Fruit fly (Drosophila melanogaster) whole organism, adult: Measurements from ENCODE around the gene Idh3a.

Source experiments
- CG11617 ChIP-seq: fragments of 200-800 bp; sonication (Bioruptor generic); optimal IDR thresholded peaks from 2 replicates; lab custom pipeline; 2017; ENCODE audit warnings: mild to moderate bottlenecking, missing biosample characterization, missing genetic modification reagents, missing genetic modification characterization
- CG12768 ChIP-seq: fragments of 200-800 bp; sonication (Bioruptor generic); optimal IDR thresholded peaks from 2 replicates; lab custom pipeline; 2017; ENCODE audit warnings: missing biosample characterization, missing genetic modification characterization, mild to moderate bottlenecking, moderate library complexity, missing genetic modification reagents
- CG14711 ChIP-seq: fragments of 200-800 bp; sonication (Bioruptor generic); optimal IDR thresholded peaks from 2 replicates; lab custom pipeline; 2018; ENCODE audit warnings: missing biosample characterization, mild to moderate bottlenecking, missing genetic modification characterization, moderate library complexity
- CG1620 ChIP-seq: fragments of 200-800 bp; sonication (Bioruptor generic); optimal IDR thresholded peaks from 2 replicates; lab custom pipeline; 2016; ENCODE audit warnings: missing biosample characterization, missing genetic modification characterization
- CG33017 ChIP-seq: fragments of 200-800 bp; sonication (Bioruptor generic); optimal IDR thresholded peaks from 2 replicates; lab custom pipeline; 2018; ENCODE audit warnings: missing biosample characterization, mild to moderate bottlenecking, missing genetic modification characterization, moderate library complexity
- CG5204 ChIP-seq: fragments of 200-800 bp; sonication (Bioruptor generic); optimal IDR thresholded peaks from 2 replicates; lab custom pipeline; 2016; ENCODE audit warnings: missing biosample characterization, missing genetic modification characterization
- CG7045 ChIP-seq: fragments of 200-800 bp; sonication (Bioruptor generic); optimal IDR thresholded peaks from 2 replicates; lab custom pipeline; 2017; ENCODE audit warnings: missing biosample characterization, mild to moderate bottlenecking, missing genetic modification characterization
- CG7101 ChIP-seq: fragments of 200-800 bp; sonication (Bioruptor generic); optimal IDR thresholded peaks from 2 replicates; lab custom pipeline; 2018; ENCODE audit warnings: missing biosample characterization, mild to moderate bottlenecking, missing genetic modification characterization, moderate library complexity
- Clk ChIP-seq: fragments of 200-800 bp; sonication (Bioruptor generic); optimal IDR thresholded peaks from 2 replicates; lab custom pipeline; 2017; ENCODE audit warnings: missing biosample characterization, missing genetic modification characterization
- Crg-1 ChIP-seq: fragments of 200-800 bp; sonication (Bioruptor generic); optimal IDR thresholded peaks from 2 replicates; lab custom pipeline; 2016; ENCODE audit warnings: missing biosample characterization, missing genetic modification characterization
- Hr96 ChIP-seq: fragments of 200-800 bp; sonication (Bioruptor generic); optimal IDR thresholded peaks from 2 replicates; lab custom pipeline; 2016; ENCODE audit warnings: missing biosample characterization, missing genetic modification characterization
- Mnt ChIP-seq: fragments of 200-800 bp; sonication (Bioruptor generic); optimal IDR thresholded peaks from 2 replicates; lab custom pipeline; 2016; ENCODE audit warnings: missing biosample characterization, mild to moderate bottlenecking, missing genetic modification characterization
- bab1 ChIP-seq: fragments of 200-800 bp; sonication (Bioruptor generic); optimal IDR thresholded peaks from 3 replicates; lab custom pipeline; 2019; ENCODE audit warnings: missing biosample characterization, mild to moderate bottlenecking, missing genetic modification characterization, moderate library complexity
- cic ChIP-seq: fragments of 200-800 bp; sonication (Bioruptor generic); optimal IDR thresholded peaks from 2 replicates; lab custom pipeline; 2017; ENCODE audit warnings: missing biosample characterization, mild to moderate bottlenecking, missing genetic modification characterization, moderate library complexity
- cnc ChIP-seq, 2 experiments: fragments of >200 bp; optimal IDR thresholded peaks; 2 replicates each; lab custom pipeline; 2017
- kay ChIP-seq: fragments of 200-800 bp; sonication (Bioruptor generic); peaks from one replicate; lab custom pipeline; 2016; ENCODE audit warnings: missing biosample characterization, missing genetic modification characterization, borderline replicate concordance
- ovo ChIP-seq: fragments of 200-800 bp; sonication (Bioruptor generic); optimal IDR thresholded peaks from 2 replicates; lab custom pipeline; 2016; ENCODE audit warnings: missing biosample characterization, missing genetic modification characterization
- pad ChIP-seq: fragments of 200-800 bp; sonication (Bioruptor generic); optimal IDR thresholded peaks from 3 replicates; lab custom pipeline; 2017; ENCODE audit warnings: missing biosample characterization, missing genetic modification characterization, mild to moderate bottlenecking, moderate library complexity, missing genetic modification reagents
- tj ChIP-seq: fragments of 200-800 bp; sonication (Bioruptor generic); optimal IDR thresholded peaks from 3 replicates; lab custom pipeline; 2017; ENCODE audit warnings: missing biosample characterization, mild to moderate bottlenecking, missing genetic modification characterization, moderate library complexity
- toe ChIP-seq: fragments of 200-800 bp; sonication (Bioruptor generic); optimal IDR thresholded peaks from 2 replicates; lab custom pipeline; 2016; ENCODE audit warnings: missing biosample characterization, missing genetic modification characterization

Idh3a gene

dm6 chrX:19535394-19535793, 13.8 kb upstream of the Idh3a start:
- no peak for TF ChIP-seq CG33017
- TF ChIP-seq ovo (GFP tag; lab: Kevin White, UChicago): no peak
- no peak for TF ChIP-seq Clk
- TF ChIP-seq CG1620 (GFP tag; lab: Kevin White, UChicago): no peak
- TF ChIP-seq Crg-1: no peak
- TF ChIP-seq kay (GFP tag; lab: Kevin White, UChicago): no peak
- TF ChIP-seq CG12768 (GFP tag; lab: Kevin White, UChicago): no peak
- no peak for TF ChIP-seq cnc (optimal IDR thresholded peaks at IDR 0.05; lab: Kevin White, UChicago)
- no peak for TF ChIP-seq CG7045 (GFP tag; lab: Kevin White, UChicago)
- no peak for TF ChIP-seq CG5204 (GFP tag; lab: Kevin White, UChicago)
- TF ChIP-seq pad (GFP tag; lab: Kevin White, UChicago): no peak
- TF ChIP-seq CG11617: no peak
- TF ChIP-seq Mnt (GFP tag; lab: Kevin White, UChicago): no peak
- no peak for TF ChIP-seq CG7101 (tag; lab: Kevin White, UChicago)
- no peak for TF ChIP-seq bab1
- no peak for TF ChIP-seq CG14711
- TF ChIP-seq tj (GFP tag; lab: Kevin White, UChicago): no peak
- no peak for TF ChIP-seq Hr96
- no peak for TF ChIP-seq toe
- no peak for TF ChIP-seq cic (GFP tag; lab: Kevin White, UChicago)

- no peak for TF ChIP-seq bab1
- no peak for TF ChIP-seq CG1620 (GFP tag; lab: Kevin White, UChicago)
- no peak for TF ChIP-seq CG11617
- no peak for TF ChIP-seq CG7101 (tag; lab: Kevin White, UChicago)
- no peak for TF ChIP-seq Crg-1
- TF ChIP-seq cic (GFP tag; lab: Kevin White, UChicago): no peak
- no peak for TF ChIP-seq tj (GFP tag; lab: Kevin White, UChicago)
- no peak for TF ChIP-seq toe
- no peak for TF ChIP-seq CG5204 (GFP tag; lab: Kevin White, UChicago)
- no peak for TF ChIP-seq CG12768 (GFP tag; lab: Kevin White, UChicago)
- no peak for TF ChIP-seq Clk
- no peak for TF ChIP-seq CG14711
- TF ChIP-seq cnc (optimal IDR thresholded peaks at IDR 0.05; lab: Kevin White, UChicago): no peak
- no peak for TF ChIP-seq Hr96
- no peak for TF ChIP-seq CG33017
- TF ChIP-seq Mnt (GFP tag; lab: Kevin White, UChicago): no peak
These were observed 10.0 kb upstream of the Idh3a start, which contains the start of gene CG12231 for dm6 chrX:19531642-19532041. Gene CG12231 (minus strand): TSS chrX:19531742.

- peak; percentile 36 for TF ChIP-seq Mnt (GFP tag; lab: Kevin White, UChicago)
- TF ChIP-seq Clk: no peak
These were observed 987 bp upstream of the Idh3a start for dm6 chrX:19522597-19522996.

- TF ChIP-seq cic (GFP tag; lab: Kevin White, UChicago): peak; percentile 16
- peak; percentile 3 for TF ChIP-seq Crg-1
- peak; percentile 39 for TF ChIP-seq Mnt (GFP tag; lab: Kevin White, UChicago)
- no peak for TF ChIP-seq CG7101 (tag; lab: Kevin White, UChicago)
These were observed 722 bp downstream of the Idh3a start for dm6 chrX:19520888-19521287.

dm6 chrX:19520376-19520775, 1.2 kb downstream of the Idh3a start:
- no peak for TF ChIP-seq CG5204 (GFP tag; lab: Kevin White, UChicago)
- no peak for TF ChIP-seq bab1
- TF ChIP-seq Clk: no peak
- TF ChIP-seq ovo (GFP tag; lab: Kevin White, UChicago): no peak
- TF ChIP-seq pad (GFP tag; lab: Kevin White, UChicago): no peak
- no peak for TF ChIP-seq Crg-1
- TF ChIP-seq toe: no peak
- no peak for TF ChIP-seq CG7101 (tag; lab: Kevin White, UChicago)
- TF ChIP-seq CG11617: no peak
- no peak for TF ChIP-seq tj (GFP tag; lab: Kevin White, UChicago)
- no peak for TF ChIP-seq cnc (optimal IDR thresholded peaks at IDR 0.05; lab: Kevin White, UChicago)

- TF ChIP-seq cic (GFP tag; lab: Kevin White, UChicago) (no peak), toe (no peak), Crg-1 (no peak), Clk (no peak), pad (GFP tag; lab: Kevin White, UChicago) (peak; percentile 77), Mnt (GFP tag; lab: Kevin White, UChicago) (no peak), ovo (GFP tag; lab: Kevin White, UChicago) (no peak), Hr96 (no peak)
These were observed 11.4 kb downstream of the Idh3a start for dm6 chrX:19510204-19510603.

- TF ChIP-seq Mnt (GFP tag; lab: Kevin White, UChicago) (peak; percentile 76), Hr96 (peak; percentile 46), kay (GFP tag; lab: Kevin White, UChicago) (no peak), CG7045 (GFP tag; lab: Kevin White, UChicago) (no peak), cnc (optimal IDR thresholded peaks at IDR 0.05; lab: Kevin White, UChicago) (no peak), CG14711 (peak; percentile 93), CG11617 (peak; percentile 37), tj (GFP tag; lab: Kevin White, UChicago) (peak; percentile 80), bab1 (peak; percentile 57), CG7101 (tag; lab: Kevin White, UChicago) (peak; percentile 49), Crg-1 (no peak), Clk (no peak), CG5204 (GFP tag; lab: Kevin White, UChicago) (no peak), cic (GFP tag; lab: Kevin White, UChicago) (no peak), CG12768 (GFP tag; lab: Kevin White, UChicago) (peak; percentile 42), ovo (GFP tag; lab: Kevin White, UChicago) (peak; percentile 92), CG33017 (no peak)
These were observed 16.1 kb downstream of the Idh3a start for dm6 chrX:19505334-19506185.
